Fruit fly (Drosophila melanogaster) whole organism, embryonic: ENCODE results near the gene Sfp26Ad.
A peak's percentile ranks its signal among the peaks of the same experiment; 100 is the strongest.

Source experiments
- Blimp-1 ChIP-seq: fragments of 200-800 bp; sonication (Bioruptor generic); optimal IDR thresholded peaks from 3 replicates; lab custom pipeline; 2018; ENCODE audit warnings: missing biosample characterization, missing genetic modification characterization, mild to moderate bottlenecking, moderate library complexity, missing genetic modification reagents
- CG11085 ChIP-seq: fragments of 200-800 bp; sonication (Bioruptor generic); IDR thresholded peaks from 2 replicates; pipeline ENCODE4 v1.3.6; 2022; ENCODE audit warnings: missing biosample characterization, missing genetic modification characterization
- CG11504 ChIP-seq: fragments of 200-800 bp; sonication (Bioruptor generic); optimal IDR thresholded peaks from 3 replicates; lab custom pipeline; 2019; ENCODE audit warnings: missing biosample characterization, mild to moderate bottlenecking, missing genetic modification characterization, moderate library complexity
- CG11696 ChIP-seq: fragments of 200-800 bp; sonication (Bioruptor generic); IDR thresholded peaks from 2 replicates; pipeline ENCODE4 v1.3.6; 2022; ENCODE audit warnings: missing biosample characterization, missing genetic modification characterization
- CG12104 ChIP-seq: fragments of 200-800 bp; sonication (Bioruptor generic); optimal IDR thresholded peaks from 3 replicates; lab custom pipeline; 2016; ENCODE audit warnings: missing biosample characterization, missing genetic modification characterization
- CG12744 ChIP-seq: fragments of 200-800 bp; sonication (Bioruptor generic); optimal IDR thresholded peaks from 2 replicates; lab custom pipeline; 2016; ENCODE audit warnings: missing biosample characterization, missing genetic modification characterization
- CG13894 ChIP-seq: fragments of 200-800 bp; sonication (Bioruptor generic); optimal IDR thresholded peaks from 3 replicates; lab custom pipeline; 2018; ENCODE audit warnings: missing biosample characterization, mild to moderate bottlenecking, missing genetic modification characterization, moderate library complexity
- CG15696 ChIP-seq: fragments of 200-800 bp; sonication (Bioruptor generic); optimal IDR thresholded peaks from 2 replicates; lab custom pipeline; 2019; ENCODE audit warnings: missing biosample characterization, mild to moderate bottlenecking, missing genetic modification characterization, moderate library complexity
- CG1602 ChIP-seq: fragments of 200-800 bp; sonication (Bioruptor generic); optimal IDR thresholded peaks from 3 replicates; lab custom pipeline; 2016; ENCODE audit warnings: missing biosample characterization, missing genetic modification characterization
- CG17802 ChIP-seq: fragments of 200-800 bp; sonication (Bioruptor generic); optimal IDR thresholded peaks from 2 replicates; lab custom pipeline; 2018; ENCODE audit warnings: missing biosample characterization, mild to moderate bottlenecking, missing genetic modification characterization, moderate library complexity
- CG2129 ChIP-seq: fragments of 200-800 bp; sonication (Bioruptor generic); IDR thresholded peaks from 2 replicates; pipeline ENCODE4 v1.3.6; 2022; ENCODE audit warnings: missing biosample characterization, missing genetic modification characterization; ENCODE audit not compliant: partially characterized antibody
- CG2202 ChIP-seq: fragments of 200-800 bp; sonication (Bioruptor generic); optimal IDR thresholded peaks from 2 replicates; lab custom pipeline; 2018; ENCODE audit warnings: missing biosample characterization, mild to moderate bottlenecking, missing genetic modification characterization
- CG31365 ChIP-seq: fragments of 200-800 bp; sonication (Bioruptor generic); optimal IDR thresholded peaks from 2 replicates; lab custom pipeline; 2018; ENCODE audit warnings: missing biosample characterization, mild to moderate bottlenecking, missing genetic modification characterization
- CG3847 ChIP-seq: fragments of 200-800 bp; sonication (Bioruptor generic); IDR thresholded peaks from 2 replicates; pipeline ENCODE4 v1.3.6; 2022; ENCODE audit warnings: missing biosample characterization, missing genetic modification characterization
- CG8281 ChIP-seq: fragments of 200-800 bp; sonication (Bioruptor generic); optimal IDR thresholded peaks from 2 replicates; lab custom pipeline; 2018; ENCODE audit warnings: missing biosample characterization, mild to moderate bottlenecking, missing genetic modification characterization, moderate library complexity
- CG9437 ChIP-seq: fragments of 200-800 bp; sonication (Bioruptor generic); optimal IDR thresholded peaks from 2 replicates; lab custom pipeline; 2018; ENCODE audit warnings: missing biosample characterization, mild to moderate bottlenecking, missing genetic modification characterization
- CG9817 ChIP-seq: fragments of 200-800 bp; sonication (Bioruptor generic); optimal IDR thresholded peaks from 2 replicates; lab custom pipeline; 2018; ENCODE audit warnings: missing biosample characterization, mild to moderate bottlenecking, missing genetic modification characterization, moderate library complexity
- CoRest ChIP-seq: fragments of 200-800 bp; sonication (Bioruptor generic); optimal IDR thresholded peaks from 3 replicates; lab custom pipeline; 2018; ENCODE audit warnings: missing biosample characterization, mild to moderate bottlenecking, missing genetic modification characterization, moderate library complexity
- Dbx ChIP-seq: fragments of 200-800 bp; sonication (Bioruptor generic); IDR thresholded peaks from 3 replicates; pipeline ENCODE4 v1.3.6; 2022; ENCODE audit warnings: missing biosample characterization, missing genetic modification characterization
- Hmx ChIP-seq: fragments of 200-800 bp; sonication (Bioruptor generic); optimal IDR thresholded peaks from 2 replicates; lab custom pipeline; 2016; ENCODE audit warnings: missing biosample characterization, missing genetic modification characterization
- Hsf ChIP-seq: fragments of 200-800 bp; sonication (Bioruptor generic); optimal IDR thresholded peaks from 3 replicates; lab custom pipeline; 2016; ENCODE audit warnings: missing biosample characterization, missing genetic modification characterization
- Jarid2 ChIP-seq: fragments of 200-800 bp; sonication (Bioruptor generic); optimal IDR thresholded peaks from 3 replicates; lab custom pipeline; 2017; ENCODE audit warnings: mild to moderate bottlenecking, missing biosample characterization, missing genetic modification reagents, missing genetic modification characterization
- NK7.1 ChIP-seq: fragments of 200-800 bp; sonication (Bioruptor generic); optimal IDR thresholded peaks from 3 replicates; lab custom pipeline; 2016; ENCODE audit warnings: missing biosample characterization, missing genetic modification characterization
- Neu2 ChIP-seq: fragments of 200-800 bp; sonication (Bioruptor generic); optimal IDR thresholded peaks from 3 replicates; lab custom pipeline; 2016; ENCODE audit warnings: missing biosample characterization, missing genetic modification characterization, borderline replicate concordance
- NfI ChIP-seq: fragments of 200-800 bp; sonication (Bioruptor generic); optimal IDR thresholded peaks from 3 replicates; lab custom pipeline; 2018; ENCODE audit warnings: missing biosample characterization, mild to moderate bottlenecking, missing genetic modification characterization, moderate library complexity
- Ptx1 ChIP-seq: fragments of 200-800 bp; sonication (Bioruptor generic); IDR thresholded peaks from 2 replicates; pipeline ENCODE4 v1.3.6; 2022; ENCODE audit warnings: missing biosample characterization, missing genetic modification characterization
- Sin3A ChIP-seq: fragments of >200 bp; optimal IDR thresholded peaks from 2 replicates; lab custom pipeline; 2018
- Ssrp ChIP-seq: fragments of 200-800 bp; sonication (Bioruptor generic); optimal IDR thresholded peaks from 2 replicates; lab custom pipeline; 2018; ENCODE audit warnings: missing biosample characterization, mild to moderate bottlenecking, missing genetic modification characterization, moderate library complexity
- bbx ChIP-seq: fragments of 200-800 bp; sonication (Bioruptor generic); IDR thresholded peaks from 2 replicates; pipeline ENCODE4 v1.3.6; 2022; ENCODE audit warnings: missing biosample characterization, missing genetic modification characterization; ENCODE audit not compliant: partially characterized antibody
- bcd ChIP-seq: fragments of 200-800 bp; sonication (Bioruptor generic); optimal IDR thresholded peaks from 2 replicates; lab custom pipeline; 2017; ENCODE audit warnings: missing biosample characterization, mild to moderate bottlenecking, missing genetic modification characterization
- bsh ChIP-seq, 2 experiments: fragments of 200-800 bp; sonication (Bioruptor generic); optimal IDR thresholded peaks; 2 replicates each; lab custom pipeline; 2017 to 2018; ENCODE audit warnings: mild to moderate bottlenecking in 2 of 2, missing biosample characterization in 2 of 2, missing genetic modification characterization in 2 of 2, moderate library complexity in 1 of 2
- cas ChIP-seq: fragments of 200-800 bp; sonication (Bioruptor generic); IDR thresholded peaks from 2 replicates; pipeline ENCODE4 v1.3.6; 2022; ENCODE audit warnings: missing biosample characterization, missing genetic modification characterization
- gfzf ChIP-seq: fragments of 200-800 bp; sonication (Bioruptor generic); optimal IDR thresholded peaks from 2 replicates; lab custom pipeline; 2016; ENCODE audit warnings: missing biosample characterization, mild to moderate bottlenecking, missing genetic modification characterization, moderate library complexity
- hbn ChIP-seq: fragments of 200-800 bp; sonication (Bioruptor generic); IDR thresholded peaks from 2 replicates; pipeline ENCODE4 v1.3.6; 2022; ENCODE audit warnings: missing biosample characterization, missing genetic modification characterization; ENCODE audit not compliant: partially characterized antibody
- inv ChIP-seq: fragments of 200-800 bp; sonication (Bioruptor generic); IDR thresholded peaks from 2 replicates; pipeline ENCODE4 v1.3.6; 2022; ENCODE audit warnings: missing biosample characterization, missing genetic modification characterization; ENCODE audit not compliant: partially characterized antibody
- lab ChIP-seq: fragments of 200-800 bp; sonication (Bioruptor generic); optimal IDR thresholded peaks from 3 replicates; lab custom pipeline; 2017; ENCODE audit warnings: missing biosample characterization, missing genetic modification characterization, mild to moderate bottlenecking, moderate library complexity, missing genetic modification reagents
- lilli ChIP-seq: fragments of 200-800 bp; sonication (Bioruptor generic); optimal IDR thresholded peaks from 3 replicates; lab custom pipeline; 2016; ENCODE audit warnings: missing biosample characterization, missing genetic modification characterization
- mirr ChIP-seq: fragments of 200-800 bp; sonication (Bioruptor generic); optimal IDR thresholded peaks from 3 replicates; lab custom pipeline; 2018; ENCODE audit warnings: missing biosample characterization, mild to moderate bottlenecking, missing genetic modification characterization
- nmo ChIP-seq: fragments of 200-800 bp; sonication (Bioruptor generic); optimal IDR thresholded peaks from 2 replicates; lab custom pipeline; 2018; ENCODE audit warnings: missing biosample characterization, mild to moderate bottlenecking, missing genetic modification characterization, moderate library complexity
- onecut ChIP-seq: fragments of 200-800 bp; sonication (Bioruptor generic); IDR thresholded peaks from 2 replicates; pipeline ENCODE4 v1.3.6; 2022; ENCODE audit warnings: missing biosample characterization, missing genetic modification characterization
- org-1 ChIP-seq: fragments of 200-800 bp; sonication (Bioruptor generic); optimal IDR thresholded peaks from 2 replicates; lab custom pipeline; 2017; ENCODE audit warnings: missing biosample characterization, missing genetic modification characterization
- row ChIP-seq: fragments of 200-800 bp; sonication (Bioruptor generic); IDR thresholded peaks from 3 replicates; pipeline ENCODE4 v1.3.6; 2022; ENCODE audit warnings: missing biosample characterization, missing genetic modification characterization
- shn ChIP-seq: fragments of 200-800 bp; sonication (Bioruptor generic); optimal IDR thresholded peaks from 3 replicates; lab custom pipeline; 2016; ENCODE audit warnings: missing biosample characterization, missing genetic modification characterization
- slp2 ChIP-seq: fragments of 200-800 bp; sonication (Bioruptor generic); optimal IDR thresholded peaks from 2 replicates; lab custom pipeline; 2016; ENCODE audit warnings: missing biosample characterization, missing genetic modification characterization
- trh ChIP-seq: fragments of 200-800 bp; sonication (Bioruptor generic); optimal IDR thresholded peaks from 2 replicates; lab custom pipeline; 2016; ENCODE audit warnings: missing biosample characterization, missing genetic modification characterization
- tx ChIP-seq: fragments of 200-800 bp; sonication (Bioruptor generic); optimal IDR thresholded peaks from 2 replicates; lab custom pipeline; 2016; ENCODE audit warnings: missing biosample characterization, missing genetic modification characterization
- wdn ChIP-seq: fragments of 200-800 bp; sonication (Bioruptor generic); IDR thresholded peaks from 2 replicates; pipeline ENCODE4 v1.3.6; 2022; ENCODE audit warnings: missing biosample characterization, missing genetic modification characterization
- zen2 ChIP-seq: fragments of 200-800 bp; sonication (Bioruptor generic); IDR thresholded peaks from 3 replicates; pipeline ENCODE4 v1.3.6; 2022; ENCODE audit warnings: missing biosample characterization, missing genetic modification characterization; ENCODE audit not compliant: partially characterized antibody

Sfp26Ad gene

dm6 chr2L:5948775-5949526 is 5.8 kb upstream of the Sfp26Ad start, which contains the start of gene CG9044 (continued):
- TF ChIP-seq Ssrp (tag; lab: Kevin White, UChicago) = peak; percentile 49
- peak; percentile 54 for TF ChIP-seq CG9437
- TF ChIP-seq NK7.1 (GFP tag; lab: Kevin White, UChicago) = peak; percentile 2
- no peak for TF ChIP-seq CG11085 (GFP tag; lab: Robert Waterston, UW)
- TF ChIP-seq Neu2 (GFP tag; lab: Kevin White, UChicago) = peak; percentile 30
- TF ChIP-seq Ptx1 (GFP tag; lab: Robert Waterston, UW) = no peak; the same call in 1 of the 2 replicates
- no peak for TF ChIP-seq mirr (GFP tag; lab: Kevin White, UChicago)
- peak; percentile 52 for TF ChIP-seq trh (GFP tag; lab: Kevin White, UChicago)
- peak; percentile 88 for TF ChIP-seq CG2129 (GFP tag; lab: Robert Waterston, UW)
- no peak for TF ChIP-seq CG2202 (tag; lab: Kevin White, UChicago)
- TF ChIP-seq CG15696 (tag; lab: Kevin White, UChicago) = peak; percentile 41
- peak; percentile 63 for TF ChIP-seq Sin3A
- TF ChIP-seq Blimp-1 = no peak
- no peak for TF ChIP-seq CG13894 (tag; lab: Kevin White, UChicago)
- peak; percentile 88 for TF ChIP-seq bbx (GFP tag; lab: Robert Waterston, UW)
- TF ChIP-seq org-1 (GFP tag; lab: Kevin White, UChicago) = no peak
- peak; percentile 63; the same call in 1 of the 3 replicates for TF ChIP-seq Dbx (GFP tag; lab: Robert Waterston, UW)
- TF ChIP-seq gfzf (GFP tag; lab: Kevin White, UChicago) = peak; percentile 19
- TF ChIP-seq zen2 = peak; percentile 68; the same call in 2 of the 3 replicates
- peak; percentile 27 for TF ChIP-seq CG17802 (tag; lab: Kevin White, UChicago)
- TF ChIP-seq CG11504 (tag; lab: Kevin White, UChicago) = no peak
- no peak for TF ChIP-seq lab
- TF ChIP-seq CG12104 (GFP tag; lab: Kevin White, UChicago) = peak; percentile 19
- peak; percentile 82 for TF ChIP-seq nmo (GFP tag; lab: Kevin White, UChicago)
- TF ChIP-seq bcd (GFP tag; lab: Kevin White, UChicago) = no peak
- TF ChIP-seq Hmx (GFP tag; lab: Kevin White, UChicago) = no peak
- TF ChIP-seq wdn = peak; percentile 11; the same call in 1 of the 2 replicates
- TF ChIP-seq Hsf (GFP tag; lab: Kevin White, UChicago) = peak; percentile 69
- TF ChIP-seq tx (GFP tag; lab: Kevin White, UChicago) = peak; percentile 39
- TF ChIP-seq slp2 (GFP tag; lab: Kevin White, UChicago) = peak; percentile 52
- peak; percentile 79 for TF ChIP-seq lilli (GFP tag; lab: Kevin White, UChicago)
- no peak for TF ChIP-seq CG12744 (GFP tag; lab: Kevin White, UChicago)
- TF ChIP-seq CoRest (tag; lab: Kevin White, UChicago) = no peak
- no peak for TF ChIP-seq CG8281 (tag; lab: Kevin White, UChicago)
- peak; percentile 57 for TF ChIP-seq shn (GFP tag; lab: Kevin White, UChicago)
- TF ChIP-seq bsh (GFP tag; optimal IDR thresholded peaks at IDR 0.05; lab: Kevin White, UChicago) = no peak
- peak; percentile 91 for TF ChIP-seq inv
- TF ChIP-seq NfI (GFP tag; lab: Kevin White, UChicago) = peak; percentile 53
- peak; percentile 57 for TF ChIP-seq CG9817
- TF ChIP-seq CG11696 = no peak
- no peak for TF ChIP-seq onecut (GFP tag; lab: Robert Waterston, UW)
- TF ChIP-seq CG1602 (GFP tag; lab: Kevin White, UChicago) = peak; percentile 48
- TF ChIP-seq Jarid2 (GFP tag; lab: Kevin White, UChicago) = no peak
- TF ChIP-seq row (GFP tag; lab: Robert Waterston, UW) = peak; percentile 94
- no peak for TF ChIP-seq cas (GFP tag; lab: Robert Waterston, UW)
- TF ChIP-seq CG3847 (GFP tag; lab: Robert Waterston, UW) = peak; percentile 64; the same call in 1 of the 2 replicates
- TF ChIP-seq hbn (GFP tag; lab: Robert Waterston, UW) = peak; percentile 86
- no peak for TF ChIP-seq CG31365 (tag; lab: Kevin White, UChicago)
